Worm (Caenorhabditis elegans): ENCODE data around the gene irld-17.
A peak's percentile ranks its signal among the peaks of the same experiment; 100 is the strongest.

The irld-17 gene

ce11 chrV:1594554-1595092, 37.2 kb upstream of the irld-17 start:
- TF ChIP-seq lin-15B (tag; optimal IDR thresholded peaks at IDR 0.05): no peak
- TF ChIP-seq nhr-23 (tag; optimal IDR thresholded peaks at IDR 0.05): peak; percentile 65
- peak; percentile 54 for TF ChIP-seq nhr-43 (tag; optimal IDR thresholded peaks at IDR 0.05; ENCODE audit: poor library complexity, severe bottlenecking)

- TF ChIP-seq nhr-23 (tag; optimal IDR thresholded peaks at IDR 0.05) (no peak), elt-2 (tag; optimal IDR thresholded peaks at IDR 0.05) (no peak), daf-12 (tag; optimal IDR thresholded peaks at IDR 0.05) (no peak), nhr-77 (tag; optimal IDR thresholded peaks at IDR 0.05) (no peak), hmg-11 (tag; optimal IDR thresholded peaks at IDR 0.05) (peak; percentile 13), zag-1 (tag; optimal IDR thresholded peaks at IDR 0.05) (no peak), pha-4 (tag; optimal IDR thresholded peaks at IDR 0.05) (no peak)
These were observed 31.2 kb upstream of the irld-17 start, which contains the start of gene F16B4.2 for ce11 chrV:1600561-1601088. Gene F16B4.2, plus strand, starts transcription at chrV:1601038.

- TF ChIP-seq nhr-67 (tag; optimal IDR thresholded peaks at IDR 0.05): no peak
- TF ChIP-seq aly-2 (tag; optimal IDR thresholded peaks at IDR 0.05): no peak
- no peak for TF ChIP-seq nfya-1 (tag; optimal IDR thresholded peaks at IDR 0.05; ENCODE audit: insufficient read depth)
- TF ChIP-seq ztf-4 (tag; optimal IDR thresholded peaks at IDR 0.05): no peak
- TF ChIP-seq unc-39 (tag; optimal IDR thresholded peaks at IDR 0.05): no peak
- peak; percentile 86 for TF ChIP-seq elt-2 (tag; optimal IDR thresholded peaks at IDR 0.05)
- no peak for TF ChIP-seq lsy-12 (tag; optimal IDR thresholded peaks at IDR 0.05)
- TF ChIP-seq nhr-237 (tag; optimal IDR thresholded peaks at IDR 0.05): no peak
- TF ChIP-seq nhr-11 (tag; optimal IDR thresholded peaks at IDR 0.05): no peak
- no peak for TF ChIP-seq fkh-10 (GFP tag; optimal IDR thresholded peaks at IDR 0.05)
- no peak for TF ChIP-seq ama-1 (optimal IDR thresholded peaks at IDR 0.05)
- TF ChIP-seq ceh-16 (tag; optimal IDR thresholded peaks at IDR 0.05): no peak
- TF ChIP-seq snpc-4 (tag; optimal IDR thresholded peaks at IDR 0.05): no peak
- TF ChIP-seq nhr-23 (tag; optimal IDR thresholded peaks at IDR 0.05): peak; percentile 15
- TF ChIP-seq mml-1 (tag; optimal IDR thresholded peaks at IDR 0.05): no peak
- TF ChIP-seq elt-1 (tag; optimal IDR thresholded peaks at IDR 0.05): no peak
- TF ChIP-seq ZK546.5 (tag; optimal IDR thresholded peaks at IDR 0.05): no peak
- TF ChIP-seq zag-1 (tag; optimal IDR thresholded peaks at IDR 0.05): no peak
- TF ChIP-seq ceh-9 (tag; optimal IDR thresholded peaks at IDR 0.05): no peak
- TF ChIP-seq lin-15B (tag; optimal IDR thresholded peaks at IDR 0.05): no peak
- TF ChIP-seq mdl-1 (tag; optimal IDR thresholded peaks at IDR 0.05): peak; percentile 13
- peak; percentile 34 for TF ChIP-seq pha-4 (tag; optimal IDR thresholded peaks at IDR 0.05)
- no peak for TF ChIP-seq daf-12 (tag; optimal IDR thresholded peaks at IDR 0.05)
- no peak for TF ChIP-seq elt-3 (tag; optimal IDR thresholded peaks at IDR 0.05)
- TF ChIP-seq egl-27 (tag; optimal IDR thresholded peaks at IDR 0.05): no peak
- peak; percentile 49 for TF ChIP-seq ceh-28 (tag; optimal IDR thresholded peaks at IDR 0.05)
- TF ChIP-seq nhr-25 (tag; optimal IDR thresholded peaks at IDR 0.05): peak; percentile 9
- no peak for TF ChIP-seq nhr-76 (tag; optimal IDR thresholded peaks at IDR 0.05)
- peak; percentile 79 for TF ChIP-seq pqm-1 (tag; optimal IDR thresholded peaks at IDR 0.05)
- TF ChIP-seq jun-1 (tag; optimal IDR thresholded peaks at IDR 0.05): peak; percentile 59
- no peak for TF ChIP-seq nhr-43 (tag; optimal IDR thresholded peaks at IDR 0.05; ENCODE audit: poor library complexity, severe bottlenecking)
- TF ChIP-seq tbx-2 (tag; optimal IDR thresholded peaks at IDR 0.05): no peak
These were observed 24.0 kb upstream of the irld-17 start, which contains the start of gene nhr-178 for ce11 chrV:1607790-1608189. Gene nhr-178, minus strand, starts transcription at chrV:1607953.

- no peak for TF ChIP-seq sea-2 (GFP tag; optimal IDR thresholded peaks at IDR 0.05)
- TF ChIP-seq ceh-9 (tag; optimal IDR thresholded peaks at IDR 0.05): no peak
- no peak for TF ChIP-seq ztf-4 (tag; optimal IDR thresholded peaks at IDR 0.05)
- peak; percentile 18 for TF ChIP-seq pqm-1 (tag; optimal IDR thresholded peaks at IDR 0.05)
- no peak for TF ChIP-seq nhr-11 (tag; optimal IDR thresholded peaks at IDR 0.05)
- TF ChIP-seq eor-1 (tag; optimal IDR thresholded peaks at IDR 0.05): no peak
- TF ChIP-seq elt-1 (tag; optimal IDR thresholded peaks at IDR 0.05): peak; percentile 34
- no peak for TF ChIP-seq nhr-25 (tag; optimal IDR thresholded peaks at IDR 0.05)
- TF ChIP-seq lin-39 (tag; optimal IDR thresholded peaks at IDR 0.05): no peak
- no peak for TF ChIP-seq fos-1 (tag; optimal IDR thresholded peaks at IDR 0.05)
- no peak for TF ChIP-seq ceh-16 (tag; optimal IDR thresholded peaks at IDR 0.05)
- no peak for TF ChIP-seq nfya-1 (tag; optimal IDR thresholded peaks at IDR 0.05; ENCODE audit: insufficient read depth)
- no peak for TF ChIP-seq unc-39 (tag; optimal IDR thresholded peaks at IDR 0.05)
- no peak for TF ChIP-seq nhr-43 (tag; optimal IDR thresholded peaks at IDR 0.05; ENCODE audit: poor library complexity, severe bottlenecking)
- peak; percentile 61 for TF ChIP-seq skn-1 (tag; optimal IDR thresholded peaks at IDR 0.05)
- peak; percentile 70 for TF ChIP-seq elt-2 (tag; optimal IDR thresholded peaks at IDR 0.05)
- TF ChIP-seq ceh-82 (tag; optimal IDR thresholded peaks at IDR 0.05): no peak
- no peak for TF ChIP-seq elt-3 (tag; optimal IDR thresholded peaks at IDR 0.05)
These were observed 21.7 kb upstream of the irld-17 start, which contains the start of gene nhr-177 for ce11 chrV:1610097-1610496. Gene nhr-177, plus strand, starts transcription at chrV:1610263.
